Fruit fly (Drosophila melanogaster) whole organism, adult: ENCODE measurements around the gene Cdep.

Experiments
- CG11617 ChIP-seq: fragments of 200-800 bp; sonication (Bioruptor generic); optimal IDR thresholded peaks from 2 replicates; lab custom pipeline; 2017; ENCODE audit warnings: mild to moderate bottlenecking, missing biosample characterization, missing genetic modification reagents, missing genetic modification characterization
- CG14711 ChIP-seq: fragments of 200-800 bp; sonication (Bioruptor generic); optimal IDR thresholded peaks from 2 replicates; lab custom pipeline; 2018; ENCODE audit warnings: missing biosample characterization, mild to moderate bottlenecking, missing genetic modification characterization, moderate library complexity
- CG1620 ChIP-seq: fragments of 200-800 bp; sonication (Bioruptor generic); optimal IDR thresholded peaks from 2 replicates; lab custom pipeline; 2016; ENCODE audit warnings: missing biosample characterization, missing genetic modification characterization
- CG33017 ChIP-seq: fragments of 200-800 bp; sonication (Bioruptor generic); optimal IDR thresholded peaks from 2 replicates; lab custom pipeline; 2018; ENCODE audit warnings: missing biosample characterization, mild to moderate bottlenecking, missing genetic modification characterization, moderate library complexity
- Clk ChIP-seq: fragments of 200-800 bp; sonication (Bioruptor generic); optimal IDR thresholded peaks from 2 replicates; lab custom pipeline; 2017; ENCODE audit warnings: missing biosample characterization, missing genetic modification characterization
- Crg-1 ChIP-seq: fragments of 200-800 bp; sonication (Bioruptor generic); optimal IDR thresholded peaks from 2 replicates; lab custom pipeline; 2016; ENCODE audit warnings: missing biosample characterization, missing genetic modification characterization
- Mnt ChIP-seq: fragments of 200-800 bp; sonication (Bioruptor generic); optimal IDR thresholded peaks from 2 replicates; lab custom pipeline; 2016; ENCODE audit warnings: missing biosample characterization, mild to moderate bottlenecking, missing genetic modification characterization
- cic ChIP-seq: fragments of 200-800 bp; sonication (Bioruptor generic); optimal IDR thresholded peaks from 2 replicates; lab custom pipeline; 2017; ENCODE audit warnings: missing biosample characterization, mild to moderate bottlenecking, missing genetic modification characterization, moderate library complexity
- tj ChIP-seq: fragments of 200-800 bp; sonication (Bioruptor generic); optimal IDR thresholded peaks from 3 replicates; lab custom pipeline; 2017; ENCODE audit warnings: missing biosample characterization, mild to moderate bottlenecking, missing genetic modification characterization, moderate library complexity
- toe ChIP-seq: fragments of 200-800 bp; sonication (Bioruptor generic); optimal IDR thresholded peaks from 2 replicates; lab custom pipeline; 2016; ENCODE audit warnings: missing biosample characterization, missing genetic modification characterization

- TF ChIP-seq CG14711 (no peak), CG1620 (GFP tag; lab: Kevin White, UChicago) (no peak), CG11617 (GFP tag; lab: Kevin White, UChicago) (no peak), cic (no peak), tj (GFP tag; lab: Kevin White, UChicago) (no peak), Crg-1 (GFP tag; lab: Kevin White, UChicago) (no peak), toe (GFP tag; lab: Kevin White, UChicago) (no peak), Mnt (GFP tag; lab: Kevin White, UChicago) (no peak), CG33017 (tag; lab: Kevin White, UChicago) (no peak), Clk (no peak)
Observed at dm6 chr3R:4986666-4987065, 76.3 kb downstream of the Cdep start.
